In genomic region chrV:4370515-4370914, ce11 we compare ENCODE assay signal across 3 worm cellular contexts.
A peak's percentile ranks its signal among the peaks of the same experiment; 100 is the strongest.
TF ChIP-seq lines count a peak whose summit lies in the region.

No protein-coding gene starts in this region.

TF ChIP-seq in whole organism, L1 larva, 84 proteins besides CTCF, POLR2A, EP300 and RAD21:
- TF ChIP-seq nhr-90 (tag; optimal IDR thresholded peaks at IDR 0.05; lab: Kevin White, UChicago; ENCODE audit: poor library complexity) (no peak), alr-1 (tag; optimal IDR thresholded peaks at IDR 0.05; lab: Kevin White, UChicago; ENCODE audit: borderline replicate concordance) (peak; percentile 81)

TF ChIP-seq in whole organism, L4 larva, 104 proteins besides CTCF, POLR2A, EP300 and RAD21:
- TF ChIP-seq set-16 (GFP tag; IDR thresholded peaks at IDR 0.05; lab: Robert Waterston, UW) (peak; percentile 55; the same call in 1 of the 2 replicates), zfp-2 (tag; optimal IDR thresholded peaks at IDR 0.05; lab: Kevin White, UChicago) (no peak)

TF ChIP-seq in whole organism, young adult, 124 proteins besides CTCF, POLR2A, EP300 and RAD21:
- TF ChIP-seq mxl-1 (tag; optimal IDR thresholded peaks at IDR 0.05; lab: Kevin White, UChicago) (no peak), zfh-2 (GFP tag; conservative IDR thresholded peaks at IDR 0.05; lab: Robert Waterston, UW) (peak; percentile 68)
